Fruit fly (Drosophila melanogaster) whole organism, prepupa: Measurements from ENCODE around the gene sau.

ENCODE experiments used
- Blimp-1 ChIP-seq: fragments of 200-800 bp; sonication (Bioruptor generic); optimal IDR thresholded peaks from 3 replicates; lab custom pipeline; 2017; ENCODE audit warnings: missing biosample characterization, missing genetic modification characterization, mild to moderate bottlenecking, moderate library complexity, missing genetic modification reagents
- CG10631 ChIP-seq: fragments of 200-800 bp; sonication (Bioruptor generic); optimal IDR thresholded peaks from 2 replicates; lab custom pipeline; 2016; ENCODE audit warnings: missing biosample characterization, missing genetic modification characterization
- CG10669 ChIP-seq: fragments of 200-800 bp; sonication (Bioruptor generic); optimal IDR thresholded peaks from 3 replicates; lab custom pipeline; 2018; ENCODE audit warnings: missing biosample characterization, mild to moderate bottlenecking, missing genetic modification characterization, moderate library complexity
- CG11762 ChIP-seq: fragments of 200-800 bp; sonication (Bioruptor generic); optimal IDR thresholded peaks from 3 replicates; lab custom pipeline; 2016; ENCODE audit warnings: missing biosample characterization, missing genetic modification characterization; ENCODE audit not compliant: insufficient read depth
- CG11902 ChIP-seq: fragments of 200-800 bp; sonication (Bioruptor generic); optimal IDR thresholded peaks from 3 replicates; lab custom pipeline; 2016; ENCODE audit warnings: missing biosample characterization, missing genetic modification characterization
- CG15336 ChIP-seq: fragments of 200-800 bp; sonication (Bioruptor generic); IDR thresholded peaks from 2 replicates; pipeline ENCODE4 v1.3.6; 2022; ENCODE audit warnings: missing biosample characterization, missing genetic modification characterization
- CG1621 ChIP-seq: fragments of 200-800 bp; sonication (Bioruptor generic); optimal IDR thresholded peaks from 3 replicates; lab custom pipeline; 2018; ENCODE audit warnings: missing biosample characterization, mild to moderate bottlenecking, missing genetic modification characterization
- CG16779 ChIP-seq: fragments of 200-800 bp; sonication (Bioruptor generic); optimal IDR thresholded peaks from 3 replicates; lab custom pipeline; 2017; ENCODE audit warnings: missing biosample characterization, mild to moderate bottlenecking, missing genetic modification characterization
- CG3032 ChIP-seq: fragments of 200-800 bp; optimal IDR thresholded peaks from 2 replicates; lab custom pipeline; 2019; ENCODE audit warnings: missing biosample characterization, mild to moderate bottlenecking, missing genetic modification characterization, moderate library complexity
- CG31627 ChIP-seq: fragments of 200-800 bp; sonication (Bioruptor generic); optimal IDR thresholded peaks from 3 replicates; lab custom pipeline; 2016; ENCODE audit warnings: missing biosample characterization, missing genetic modification characterization
- CG32006 ChIP-seq: fragments of 200-800 bp; sonication (Bioruptor generic); optimal IDR thresholded peaks from 3 replicates; lab custom pipeline; 2017; ENCODE audit warnings: missing biosample characterization, mild to moderate bottlenecking, missing genetic modification characterization
- CG34406 ChIP-seq: fragments of 200-800 bp; sonication (Bioruptor generic); optimal IDR thresholded peaks from 3 replicates; lab custom pipeline; 2016; ENCODE audit warnings: missing biosample characterization, missing genetic modification characterization
- CG4318 ChIP-seq: fragments of 200-800 bp; sonication (Bioruptor generic); optimal IDR thresholded peaks from 3 replicates; lab custom pipeline; 2017; ENCODE audit warnings: missing biosample characterization, mild to moderate bottlenecking, missing genetic modification characterization
- CG6792 ChIP-seq: fragments of 200-800 bp; sonication (Bioruptor generic); optimal IDR thresholded peaks from 3 replicates; lab custom pipeline; 2016; ENCODE audit warnings: missing biosample characterization, missing genetic modification characterization
- CG6808 ChIP-seq: fragments of 200-800 bp; sonication (Bioruptor generic); optimal IDR thresholded peaks from 3 replicates; lab custom pipeline; 2017; ENCODE audit warnings: missing biosample characterization, missing genetic modification characterization, mild to moderate bottlenecking, moderate library complexity, missing genetic modification reagents
- CG7368 ChIP-seq: fragments of 200-800 bp; sonication (Bioruptor generic); optimal IDR thresholded peaks from 3 replicates; lab custom pipeline; 2016; ENCODE audit warnings: missing biosample characterization, missing genetic modification characterization
- CG8119 ChIP-seq: fragments of 200-800 bp; sonication (Bioruptor generic); IDR thresholded peaks from 3 replicates; pipeline ENCODE4 v1.3.6; 2022; ENCODE audit warnings: missing biosample characterization, missing genetic modification characterization
- CG8319 ChIP-seq: fragments of 200-800 bp; sonication (Bioruptor generic); optimal IDR thresholded peaks from 3 replicates; lab custom pipeline; 2016; ENCODE audit warnings: missing biosample characterization, missing genetic modification characterization
- CG8632 ChIP-seq: fragments of 200-800 bp; sonication (Bioruptor generic); optimal IDR thresholded peaks from 3 replicates; lab custom pipeline; 2016; ENCODE audit warnings: missing biosample characterization, missing genetic modification characterization
- Eip75B ChIP-seq: fragments of 200-800 bp; sonication (Bioruptor generic); optimal IDR thresholded peaks from 3 replicates; lab custom pipeline; 2016; ENCODE audit warnings: missing biosample characterization, missing genetic modification characterization
- Eip78C ChIP-seq: fragments of 200-800 bp; sonication (Bioruptor generic); peaks from one replicate; lab custom pipeline; 2016; ENCODE audit warnings: missing biosample characterization, missing genetic modification characterization
- Eip93F ChIP-seq: fragments of 200-800 bp; sonication (Bioruptor generic); optimal IDR thresholded peaks from 2 replicates; lab custom pipeline; 2016; ENCODE audit warnings: missing biosample characterization, mild to moderate bottlenecking, missing genetic modification characterization
- Ets21C ChIP-seq: fragments of 200-800 bp; sonication (Bioruptor generic); optimal IDR thresholded peaks from 3 replicates; lab custom pipeline; 2016; ENCODE audit warnings: missing biosample characterization, missing genetic modification characterization
- Ets96B ChIP-seq: fragments of 200-800 bp; optimal IDR thresholded peaks from 2 replicates; lab custom pipeline; 2019; ENCODE audit warnings: missing biosample characterization, mild to moderate bottlenecking, missing genetic modification characterization, moderate library complexity
- Gug ChIP-seq: fragments of 200-800 bp; sonication (Bioruptor generic); IDR thresholded peaks from 2 replicates; pipeline ENCODE4 v1.3.6; 2022; ENCODE audit warnings: missing biosample characterization, missing genetic modification characterization
- Hr39 ChIP-seq: fragments of 200-800 bp; sonication (Bioruptor generic); optimal IDR thresholded peaks from 2 replicates; lab custom pipeline; 2016; ENCODE audit warnings: missing biosample characterization, missing genetic modification characterization
- Hr4 ChIP-seq: fragments of 200-800 bp; sonication (Bioruptor generic); optimal IDR thresholded peaks from 3 replicates; lab custom pipeline; 2016; ENCODE audit warnings: missing biosample characterization, missing genetic modification characterization
- Met ChIP-seq: fragments of 200-800 bp; sonication (Bioruptor generic); optimal IDR thresholded peaks from 3 replicates; lab custom pipeline; 2016; ENCODE audit warnings: missing biosample characterization, missing genetic modification characterization
- OdsH ChIP-seq: fragments of 200-800 bp; sonication (Bioruptor generic); optimal IDR thresholded peaks from 3 replicates; lab custom pipeline; 2016; ENCODE audit warnings: missing biosample characterization, missing genetic modification characterization
- Sox102F ChIP-seq: fragments of 200-800 bp; sonication (Bioruptor generic); optimal IDR thresholded peaks from 2 replicates; lab custom pipeline; 2016; ENCODE audit warnings: missing biosample characterization, mild to moderate bottlenecking, missing genetic modification characterization
- Sox15 ChIP-seq: fragments of 200-800 bp; sonication (Bioruptor generic); optimal IDR thresholded peaks from 3 replicates; lab custom pipeline; 2016; ENCODE audit warnings: missing biosample characterization, missing genetic modification characterization
- achi ChIP-seq: fragments of 200-800 bp; sonication (Bioruptor generic); optimal IDR thresholded peaks from 3 replicates; lab custom pipeline; 2016; ENCODE audit warnings: missing biosample characterization, missing genetic modification characterization
- acj6 ChIP-seq: fragments of 200-800 bp; sonication (Bioruptor generic); optimal IDR thresholded peaks from 3 replicates; lab custom pipeline; 2016; ENCODE audit warnings: missing biosample characterization, missing genetic modification characterization
- dac ChIP-seq: fragments of 200-800 bp; sonication (Bioruptor generic); optimal IDR thresholded peaks from 2 replicates; lab custom pipeline; 2017; ENCODE audit warnings: missing biosample characterization, mild to moderate bottlenecking, missing genetic modification characterization
- dsx ChIP-seq: fragments of 200-800 bp; optimal IDR thresholded peaks from 3 replicates; lab custom pipeline; 2019; ENCODE audit warnings: missing biosample characterization, mild to moderate bottlenecking, missing genetic modification characterization, moderate library complexity; ENCODE audit not compliant: poor library complexity, severe bottlenecking
- eg ChIP-seq: fragments of 200-800 bp; sonication (Bioruptor generic); IDR thresholded peaks from 3 replicates; pipeline ENCODE4 v1.3.6; 2022; ENCODE audit warnings: missing biosample characterization, missing genetic modification characterization
- esn ChIP-seq: fragments of 200-800 bp; sonication (Bioruptor generic); optimal IDR thresholded peaks from 2 replicates; lab custom pipeline; 2016; ENCODE audit warnings: missing biosample characterization, mild to moderate bottlenecking, missing genetic modification characterization, moderate library complexity
- fd59A ChIP-seq: fragments of 200-800 bp; sonication (Bioruptor generic); optimal IDR thresholded peaks from 2 replicates; lab custom pipeline; 2017; ENCODE audit warnings: missing biosample characterization, mild to moderate bottlenecking, missing genetic modification characterization, missing genetic modification reagents
- fd85E ChIP-seq: fragments of 200-800 bp; sonication (Bioruptor generic); optimal IDR thresholded peaks from 3 replicates; lab custom pipeline; 2016; ENCODE audit warnings: missing biosample characterization, missing genetic modification characterization
- fkh ChIP-seq: fragments of 200-800 bp; sonication (Bioruptor generic); optimal IDR thresholded peaks from 3 replicates; lab custom pipeline; 2017; ENCODE audit warnings: missing biosample characterization, mild to moderate bottlenecking, missing genetic modification characterization, moderate library complexity
- lz ChIP-seq: fragments of 200-800 bp; sonication (Bioruptor generic); optimal IDR thresholded peaks from 3 replicates; lab custom pipeline; 2016; ENCODE audit warnings: missing biosample characterization, missing genetic modification characterization
- net ChIP-seq: fragments of 200-800 bp; sonication (Bioruptor generic); optimal IDR thresholded peaks from 3 replicates; lab custom pipeline; 2016; ENCODE audit warnings: missing biosample characterization, missing genetic modification characterization
- pdm3 ChIP-seq: fragments of 200-800 bp; sonication (Bioruptor generic); optimal IDR thresholded peaks from 3 replicates; lab custom pipeline; 2016; ENCODE audit warnings: missing biosample characterization, missing genetic modification characterization
- salr ChIP-seq, 2 experiments: fragments of 200-800 bp; sonication (Bioruptor generic); optimal IDR thresholded peaks; 3 replicates each; lab custom pipeline; 2016 to 2018; ENCODE audit warnings: missing biosample characterization in 2 of 2, missing genetic modification characterization in 2 of 2, mild to moderate bottlenecking in 1 of 2
- spab ChIP-seq: fragments of 200-800 bp; sonication (Bioruptor generic); optimal IDR thresholded peaks from 2 replicates; lab custom pipeline; 2017; ENCODE audit warnings: missing biosample characterization, mild to moderate bottlenecking, missing genetic modification characterization, missing genetic modification reagents
- ss ChIP-seq, 2 experiments: fragments of 200-800 bp; sonication (Bioruptor generic); optimal IDR thresholded peaks; 2 replicates in 1 of 2; 3 replicates in 1 of 2; lab custom pipeline; 2017 to 2018; ENCODE audit warnings: mild to moderate bottlenecking in 2 of 2, missing biosample characterization in 2 of 2, missing genetic modification characterization in 2 of 2, moderate library complexity in 1 of 2
- svp ChIP-seq: fragments of 200-800 bp; sonication (Bioruptor generic); peaks from one replicate; lab custom pipeline; 2016; ENCODE audit warnings: missing biosample characterization, missing genetic modification characterization
- vri ChIP-seq: fragments of 200-800 bp; sonication (Bioruptor generic); optimal IDR thresholded peaks from 3 replicates; lab custom pipeline; 2016; ENCODE audit warnings: missing biosample characterization, mild to moderate bottlenecking, missing genetic modification characterization

The sau gene

dm6 chr2L:2184659-2185058, 41.5 kb upstream of the sau start (continued):
- no peak for TF ChIP-seq Blimp-1 (GFP tag; lab: Kevin White, UChicago)
- peak; percentile 30 for TF ChIP-seq CG8319
- TF ChIP-seq Met (GFP tag; lab: Kevin White, UChicago), result peak; percentile 50
- TF ChIP-seq CG7368 (GFP tag; lab: Kevin White, UChicago), result peak; percentile 10
- peak; percentile 17 for TF ChIP-seq Sox15 (GFP tag; lab: Kevin White, UChicago)
- TF ChIP-seq CG31627 (GFP tag; lab: Kevin White, UChicago), result no peak
- 0 out of 2 replicates have a peak, but pooled peaks have one; percentile 55 for TF ChIP-seq CG15336
- TF ChIP-seq CG6808 (GFP tag; lab: Kevin White, UChicago), result no peak
- TF ChIP-seq pdm3 (GFP tag; lab: Kevin White, UChicago), result peak; percentile 43
- TF ChIP-seq CG1621 (tag; lab: Kevin White, UChicago), result no peak

dm6 chr2L:2185373-2185772, 40.8 kb upstream of the sau start:
- peak; percentile 33 for TF ChIP-seq CG11902
- TF ChIP-seq CG6792 (GFP tag; lab: Kevin White, UChicago), result peak; percentile 54
- peak; percentile 62 for TF ChIP-seq svp (GFP tag; lab: Kevin White, UChicago)
- no peak for TF ChIP-seq CG16779 (tag; lab: Kevin White, UChicago)
- TF ChIP-seq ss (GFP tag; optimal IDR thresholded peaks at IDR 0.05; lab: Kevin White, UChicago), result no peak
- TF ChIP-seq fd85E (GFP tag; lab: Kevin White, UChicago), result no peak
- TF ChIP-seq Hr4 (GFP tag; lab: Kevin White, UChicago), result peak; percentile 47
- peak; percentile 42 for TF ChIP-seq CG8632 (GFP tag; lab: Kevin White, UChicago)
- TF ChIP-seq spab (GFP tag; lab: Kevin White, UChicago), result no peak
- peak; percentile 6 for TF ChIP-seq Ets21C (GFP tag; lab: Kevin White, UChicago)
- no peak for TF ChIP-seq CG10669 (GFP tag; lab: Kevin White, UChicago)
- TF ChIP-seq CG4318 (GFP tag; lab: Kevin White, UChicago), result peak; percentile 67
- no peak for TF ChIP-seq salr (GFP tag; optimal IDR thresholded peaks at IDR 0.05; lab: Kevin White, UChicago)
- peak; percentile 8 for TF ChIP-seq CG8319
- TF ChIP-seq CG7368 (GFP tag; lab: Kevin White, UChicago), result peak; percentile 8
- peak; percentile 69 for TF ChIP-seq CG8119 (GFP tag; lab: Robert Waterston, UW)
- TF ChIP-seq CG32006 (GFP tag; lab: Kevin White, UChicago), result peak; percentile 87
- TF ChIP-seq CG15336, result peak; percentile 45; the same call in 1 of the 2 replicates
- peak; percentile 39 for TF ChIP-seq Eip75B
- TF ChIP-seq Gug (GFP tag; lab: Robert Waterston, UW), result 0 out of 2 replicates have a peak, but pooled peaks have one; percentile 12
- no peak for TF ChIP-seq vri (GFP tag; lab: Kevin White, UChicago)
- peak; percentile 47 for TF ChIP-seq CG10631 (GFP tag; lab: Kevin White, UChicago)
- peak; percentile 20 for TF ChIP-seq Sox102F
- TF ChIP-seq pdm3 (GFP tag; lab: Kevin White, UChicago), result peak; percentile 48
- no peak for TF ChIP-seq CG6808 (GFP tag; lab: Kevin White, UChicago)
- peak; percentile 53 for TF ChIP-seq esn (GFP tag; lab: Kevin White, UChicago)
- peak; percentile 87 for TF ChIP-seq Eip78C (GFP tag; lab: Kevin White, UChicago)
- TF ChIP-seq fkh (GFP tag; lab: Kevin White, UChicago), result no peak
- TF ChIP-seq Ets96B (tag; lab: Kevin White, UChicago), result no peak
- peak; percentile 64 for TF ChIP-seq OdsH (GFP tag; lab: Kevin White, UChicago)
- no peak for TF ChIP-seq net (GFP tag; lab: Kevin White, UChicago)
- TF ChIP-seq Sox15 (GFP tag; lab: Kevin White, UChicago), result no peak
- peak; percentile 14 for TF ChIP-seq CG31627 (GFP tag; lab: Kevin White, UChicago)
- peak; percentile 2 for TF ChIP-seq CG11762 (GFP tag; lab: Kevin White, UChicago)
- peak; percentile 57 for TF ChIP-seq achi (GFP tag; lab: Kevin White, UChicago)
- TF ChIP-seq CG1621 (tag; lab: Kevin White, UChicago), result no peak
- no peak for TF ChIP-seq CG3032 (tag; lab: Kevin White, UChicago)
- peak; percentile 53 for TF ChIP-seq CG34406
- TF ChIP-seq dsx (GFP tag; lab: Kevin White, UChicago), result no peak
- peak; percentile 36 for TF ChIP-seq lz (GFP tag; lab: Kevin White, UChicago)
- TF ChIP-seq Hr39 (GFP tag; lab: Kevin White, UChicago), result peak; percentile 19
- peak; percentile 29 for TF ChIP-seq acj6 (GFP tag; lab: Kevin White, UChicago)
- peak; percentile 47 for TF ChIP-seq dac (GFP tag; lab: Kevin White, UChicago)
- no peak for TF ChIP-seq fd59A
- TF ChIP-seq eg (GFP tag; lab: Robert Waterston, UW), result peak; percentile 7; the same call in 1 of the 3 replicates
- no peak for TF ChIP-seq Eip93F (GFP tag; lab: Kevin White, UChicago)
